Worm (Caenorhabditis elegans) whole organism, L2 larva: ENCODE results near the gene Y38C1BA.1.

Experiments used
- ama-1 ChIP-seq: fragments of 150-350 bp; optimal IDR thresholded peaks from 2 replicates; lab custom pipeline; 2018; ENCODE audit warnings: inconsistent platforms
- nhr-10 ChIP-seq: sonication (generic microtip); optimal IDR thresholded peaks from 2 replicates; lab custom pipeline; 2017; ENCODE audit warnings: missing biosample characterization, missing genetic modification characterization
- skn-1 ChIP-seq: sonication (generic microtip); optimal IDR thresholded peaks from 2 replicates; lab custom pipeline; 2017; ENCODE audit warnings: missing biosample characterization, missing genetic modification characterization

DNA sequence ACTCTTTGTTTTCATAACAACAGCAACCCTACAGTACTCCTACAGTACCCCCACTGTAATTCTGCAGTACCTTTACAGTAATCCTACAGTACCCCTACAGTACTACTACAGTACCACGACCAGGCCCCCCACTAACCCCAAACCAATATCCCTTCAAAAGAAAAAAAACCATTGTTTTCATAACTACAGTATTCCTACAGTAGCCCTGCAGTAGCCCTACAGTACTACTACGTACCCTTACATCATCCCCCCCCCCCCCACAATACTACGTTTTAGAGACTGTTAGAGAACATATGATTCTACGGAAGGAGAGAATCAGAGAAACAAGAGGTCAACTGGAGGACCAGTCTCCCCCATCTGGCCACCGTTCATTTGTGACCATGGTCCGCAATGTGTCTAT, 50.3 kb downstream of the Y38C1BA.1 start, which contains the start of gene Y41D4A.3:
- no peak for TF ChIP-seq skn-1 (tag; lab: Kevin White, UChicago)
- TF ChIP-seq nhr-10: no peak
- no peak for TF ChIP-seq ama-1
